Worm (Caenorhabditis elegans) whole organism, midembryonic: ENCODE measurements around the gene pcp-5.

Experiments used
- T22C8.4 ChIP-seq: fragments of 200-800 bp; sonication (Bioruptor generic); IDR thresholded peaks from 2 replicates; pipeline ENCODE4 v1.3.6; 2022; ENCODE audit warnings: missing genetic modification characterization, missing compliant biosample characterization
- flt-1 ChIP-seq: fragments of 200-800 bp; sonication (Bioruptor generic); IDR thresholded peaks from 2 replicates; pipeline ENCODE4 v1.3.6; 2022; ENCODE audit warnings: missing genetic modification characterization, missing compliant biosample characterization
- klf-2 ChIP-seq: fragments of 200-800 bp; sonication (Bioruptor generic); conservative IDR thresholded peaks from 2 replicates; pipeline ENCODE4 v1.3.6; 2022; ENCODE audit warnings: missing genetic modification reagents, missing genetic modification characterization, missing compliant biosample characterization
- med-1 ChIP-seq: sonication (generic microtip); optimal IDR thresholded peaks from 2 replicates; lab custom pipeline; 2017; ENCODE audit warnings: missing genetic modification characterization, mild to moderate bottlenecking, missing compliant biosample characterization, antibody characterized with exemption, missing genetic modification reagents; ENCODE audit not compliant: insufficient read depth
- tab-1 ChIP-seq: fragments of 200-800 bp; sonication (Bioruptor generic); IDR thresholded peaks from 2 replicates; pipeline ENCODE4 v1.3.6; 2022; ENCODE audit warnings: missing genetic modification characterization, missing compliant biosample characterization
- ztf-29 ChIP-seq: fragments of 200-800 bp; sonication (Bioruptor generic); IDR thresholded peaks from 2 replicates; pipeline ENCODE4 v1.3.6; 2022; ENCODE audit warnings: missing genetic modification reagents, missing genetic modification characterization, missing compliant biosample characterization

DNA sequence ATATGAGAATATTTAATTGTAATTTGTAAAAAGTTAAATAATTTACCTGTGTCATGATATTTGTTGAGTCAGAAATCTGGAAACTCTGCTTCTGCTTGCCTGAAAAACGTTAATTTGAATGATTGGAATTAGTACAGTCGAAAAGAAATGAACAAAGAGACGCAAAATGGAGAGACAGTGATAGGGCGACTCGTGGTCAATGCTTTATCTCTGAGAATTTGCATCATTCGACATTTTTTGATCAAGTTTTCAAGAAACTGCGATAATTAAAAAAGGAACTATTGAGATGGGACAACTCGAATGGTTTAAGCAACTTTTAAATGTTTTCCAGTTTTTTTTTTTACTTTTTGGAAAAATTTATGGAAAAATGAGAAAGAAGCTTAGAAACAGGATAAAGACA, 46.5 kb downstream of the pcp-5 start, which contains the start of gene cuc-1:
- TF ChIP-seq ztf-29 (GFP tag; lab: Robert Waterston, UW): no peak
- no peak for TF ChIP-seq T22C8.4 (GFP tag; lab: Robert Waterston, UW)
- no peak for TF ChIP-seq tab-1 (GFP tag; lab: Robert Waterston, UW)
- TF ChIP-seq klf-2 (GFP tag; lab: Robert Waterston, UW): no peak
- no peak for TF ChIP-seq flt-1 (GFP tag; lab: Robert Waterston, UW)
- no peak for TF ChIP-seq med-1
